Fruit fly (Drosophila melanogaster) whole organism: ENCODE data around the gene CG12301.

Experiments
- CG8478 ChIP-seq: fragments of >200 bp; optimal IDR thresholded peaks from 2 replicates; lab custom pipeline; 2018; ENCODE audit warnings: inconsistent platforms
- Dll ChIP-seq: fragments of >200 bp; optimal IDR thresholded peaks from 2 replicates; lab custom pipeline; 2017
- pan ChIP-seq: fragments of >200 bp; optimal IDR thresholded peaks from 2 replicates; lab custom pipeline; 2017
- psq ChIP-seq: fragments of >200 bp; optimal IDR thresholded peaks from 2 replicates; lab custom pipeline; 2017
- usp ChIP-seq: fragments of >200 bp; optimal IDR thresholded peaks from 2 replicates; lab custom pipeline; 2017; ENCODE audit warnings: missing biosample characterization, missing genetic modification characterization, mixed read lengths

- TF ChIP-seq psq (no peak), pan (no peak), CG8478 (no peak), usp (no peak), Dll (lab: Kevin White, UChicago) (no peak)
Measured at dm6 chr3L:15583504-15583903, 2.9 kb downstream of the CG12301 start, which contains the start of gene AIMP2.
